Fruit fly (Drosophila melanogaster): ENCODE results near the gene CG7058.

CG7058 gene

dm6 chrX:18799307-18799855, 7.1 kb upstream of the CG7058 start:
- no peak for TF ChIP-seq Blimp-1 (GFP tag; optimal IDR thresholded peaks at IDR 0.05)
- no peak for TF ChIP-seq CG11762 (GFP tag; optimal IDR thresholded peaks at IDR 0.05; ENCODE audit: insufficient read depth)
- TF ChIP-seq esn (GFP tag; optimal IDR thresholded peaks at IDR 0.05) = no peak
- no peak for TF ChIP-seq Sox14 (GFP tag; optimal IDR thresholded peaks at IDR 0.05)
- TF ChIP-seq CG10631 (GFP tag; optimal IDR thresholded peaks at IDR 0.05) = no peak
- TF ChIP-seq acj6 (GFP tag; optimal IDR thresholded peaks at IDR 0.05) = no peak
- TF ChIP-seq CG9139 (GFP tag; optimal IDR thresholded peaks at IDR 0.05) = no peak
- no peak for TF ChIP-seq CG3919 (GFP tag; optimal IDR thresholded peaks at IDR 0.05)
- TF ChIP-seq net (GFP tag; optimal IDR thresholded peaks at IDR 0.05) = no peak
- TF ChIP-seq pdm3 (GFP tag; optimal IDR thresholded peaks at IDR 0.05) = no peak
- no peak for TF ChIP-seq CG6808 (GFP tag; optimal IDR thresholded peaks at IDR 0.05)
- no peak for TF ChIP-seq Sox15 (GFP tag; optimal IDR thresholded peaks at IDR 0.05)
- TF ChIP-seq Ets21C (GFP tag; optimal IDR thresholded peaks at IDR 0.05) = no peak
- TF ChIP-seq eg (GFP tag; IDR thresholded peaks at IDR 0.05) = no peak
- no peak for TF ChIP-seq cyc (GFP tag; optimal IDR thresholded peaks at IDR 0.05)
- TF ChIP-seq Lpt (GFP tag; optimal IDR thresholded peaks at IDR 0.05) = no peak
- no peak for TF ChIP-seq CG32006 (GFP tag; optimal IDR thresholded peaks at IDR 0.05)
- TF ChIP-seq CG15336 (GFP tag; IDR thresholded peaks at IDR 0.05) = no peak

DNA sequence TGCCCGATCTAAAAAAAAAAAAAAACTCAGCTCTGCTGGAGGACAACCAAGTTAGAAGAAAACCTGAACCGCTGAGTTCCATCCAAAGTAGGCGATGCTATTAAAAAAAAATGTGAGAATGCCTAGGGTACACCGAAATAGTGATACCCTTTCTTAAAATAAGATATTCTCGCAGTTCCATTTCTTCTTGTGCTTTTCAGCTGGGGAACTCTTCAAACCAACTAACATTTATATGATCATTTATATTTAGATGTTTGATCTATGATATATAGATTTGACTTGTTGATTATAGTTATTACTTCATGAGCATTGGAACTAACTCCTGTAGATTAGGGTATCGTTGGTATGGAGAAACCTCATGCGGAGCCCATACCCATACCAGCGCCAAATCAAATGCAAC, 6.3 kb upstream of the CG7058 start:
- TF ChIP-seq dsx (GFP tag; optimal IDR thresholded peaks at IDR 0.05; ENCODE audit: poor library complexity, severe bottlenecking) (peak; percentile 36), achi (GFP tag; optimal IDR thresholded peaks at IDR 0.05) (peak; percentile 51), salr (GFP tag; optimal IDR thresholded peaks at IDR 0.05) (peak; percentile 17 to 52), fkh (GFP tag; optimal IDR thresholded peaks at IDR 0.05) (no peak), pdm3 (GFP tag; optimal IDR thresholded peaks at IDR 0.05) (peak; percentile 37), Eip75B (GFP tag; optimal IDR thresholded peaks at IDR 0.05) (peak; percentile 51), CG10631 (GFP tag; optimal IDR thresholded peaks at IDR 0.05) (peak; percentile 67), CG34406 (GFP tag; optimal IDR thresholded peaks at IDR 0.05) (no peak), CG11294 (GFP tag; IDR thresholded peaks at IDR 0.05) (no peak), CG16779 (tag; optimal IDR thresholded peaks at IDR 0.05) (no peak), Gug (GFP tag; IDR thresholded peaks at IDR 0.05) (0 out of 2 replicates have a peak, but pooled peaks have one; percentile 21), spab (GFP tag; optimal IDR thresholded peaks at IDR 0.05) (peak; percentile 42), CG7368 (GFP tag; optimal IDR thresholded peaks at IDR 0.05) (no peak), CG6276 (GFP tag; optimal IDR thresholded peaks at IDR 0.05) (peak; percentile 34), acj6 (GFP tag; optimal IDR thresholded peaks at IDR 0.05) (peak; percentile 28), Sox14 (GFP tag; optimal IDR thresholded peaks at IDR 0.05) (peak; percentile 56), CG1621 (tag; optimal IDR thresholded peaks at IDR 0.05) (peak; percentile 11), CG8119 (GFP tag; IDR thresholded peaks at IDR 0.05) (peak; percentile 65), CG31627 (GFP tag; optimal IDR thresholded peaks at IDR 0.05) (no peak), CG6163 (GFP tag; IDR thresholded peaks at IDR 0.05) (peak; percentile 30; the same call in 1 of the 3 replicates), CG4318 (GFP tag; optimal IDR thresholded peaks at IDR 0.05) (no peak), CG32006 (GFP tag; optimal IDR thresholded peaks at IDR 0.05) (peak; percentile 60), Eip78C (GFP tag) (peak; percentile 76), eg (GFP tag; IDR thresholded peaks at IDR 0.05) (0 out of 3 replicates have a peak, but pooled peaks have one; percentile 17), CG3919 (GFP tag; optimal IDR thresholded peaks at IDR 0.05) (peak; percentile 49), CG3032 (tag; optimal IDR thresholded peaks at IDR 0.05) (peak; percentile 63), CG11902 (GFP tag; optimal IDR thresholded peaks at IDR 0.05) (no peak), CG15336 (GFP tag; IDR thresholded peaks at IDR 0.05) (peak; percentile 60), Ets96B (tag; optimal IDR thresholded peaks at IDR 0.05) (peak; percentile 49), CG10669 (GFP tag; optimal IDR thresholded peaks at IDR 0.05) (peak; percentile 38), Lpt (GFP tag; optimal IDR thresholded peaks at IDR 0.05) (peak; percentile 36), net (GFP tag; optimal IDR thresholded peaks at IDR 0.05) (peak; percentile 20), fd59A (GFP tag; optimal IDR thresholded peaks at IDR 0.05) (peak; percentile 42), CG11762 (GFP tag; optimal IDR thresholded peaks at IDR 0.05; ENCODE audit: insufficient read depth) (no peak), CG6792 (GFP tag; optimal IDR thresholded peaks at IDR 0.05) (no peak), CG6808 (GFP tag; optimal IDR thresholded peaks at IDR 0.05) (peak; percentile 46), svp (GFP tag) (no peak)
